Worm (Caenorhabditis elegans): ENCODE data around the gene gop-2.

gop-2 gene

ce11 chrIII:5274715-5275355 is 16.0 kb downstream of the gop-2 start, which contains the start of the genes daf-41 and toc-1:
TSS of gene daf-41 (minus strand) at chrIII:5274765.
TSS of gene toc-1 (plus strand) at chrIII:5275251.
- TF ChIP-seq nhr-21 (tag; optimal IDR thresholded peaks at IDR 0.05): no peak
- no peak for TF ChIP-seq skn-1 (tag; optimal IDR thresholded peaks at IDR 0.05)
- no peak for TF ChIP-seq zag-1 (tag; optimal IDR thresholded peaks at IDR 0.05)
- no peak for TF ChIP-seq ceh-82 (tag; optimal IDR thresholded peaks at IDR 0.05)
- TF ChIP-seq nhr-25 (tag; optimal IDR thresholded peaks at IDR 0.05): peak; percentile 3
- TF ChIP-seq F13H6.1 (tag; optimal IDR thresholded peaks at IDR 0.05): peak; percentile 4
- no peak for TF ChIP-seq ama-1 (optimal IDR thresholded peaks at IDR 0.05)
- peak; percentile 11 for TF ChIP-seq gmeb-1 (tag; optimal IDR thresholded peaks at IDR 0.05)
- TF ChIP-seq snpc-4 (tag; optimal IDR thresholded peaks at IDR 0.05): no peak
- no peak for TF ChIP-seq unc-62 (GFP tag; optimal IDR thresholded peaks at IDR 0.05)
- TF ChIP-seq sem-4 (tag; optimal IDR thresholded peaks at IDR 0.05): no peak
- no peak for TF ChIP-seq alr-1 (tag; optimal IDR thresholded peaks at IDR 0.05)
- TF ChIP-seq elt-1 (tag; optimal IDR thresholded peaks at IDR 0.05): no peak
- TF ChIP-seq nhr-23 (tag; optimal IDR thresholded peaks at IDR 0.05): no peak
- TF ChIP-seq crh-2 (tag; optimal IDR thresholded peaks at IDR 0.05): peak; percentile 55
- TF ChIP-seq blmp-1 (tag; optimal IDR thresholded peaks at IDR 0.05; ENCODE audit: insufficient read depth): no peak
- peak; percentile 30 for TF ChIP-seq ztf-4 (tag; optimal IDR thresholded peaks at IDR 0.05)
- TF ChIP-seq ztf-1 (GFP tag; conservative IDR thresholded peaks at IDR 0.05): no peak
- no peak for TF ChIP-seq nhr-12 (tag; optimal IDR thresholded peaks at IDR 0.05)
- TF ChIP-seq fos-1 (tag; optimal IDR thresholded peaks at IDR 0.05): peak; percentile 23
- TF ChIP-seq peb-1 (tag; optimal IDR thresholded peaks at IDR 0.05): no peak
- TF ChIP-seq nhr-129 (tag; optimal IDR thresholded peaks at IDR 0.05): peak; percentile 31
- TF ChIP-seq mdl-1 (tag; optimal IDR thresholded peaks at IDR 0.05): no peak
- no peak for TF ChIP-seq sma-9 (GFP tag; optimal IDR thresholded peaks at IDR 0.05)
- TF ChIP-seq sma-9 (tag; optimal IDR thresholded peaks at IDR 0.05): no peak
- TF ChIP-seq lin-13 (GFP tag; optimal IDR thresholded peaks at IDR 0.05): peak; percentile 62
- TF ChIP-seq sma-3 (GFP tag; optimal IDR thresholded peaks at IDR 0.05): no peak
- no peak for TF ChIP-seq nhr-10 (tag; optimal IDR thresholded peaks at IDR 0.05)
- no peak for TF ChIP-seq nhr-6 (tag; optimal IDR thresholded peaks at IDR 0.05)
- no peak for TF ChIP-seq ZK546.5 (tag; optimal IDR thresholded peaks at IDR 0.05)
- TF ChIP-seq lin-39 (tag; optimal IDR thresholded peaks at IDR 0.05): no peak
- no peak for TF ChIP-seq R02D3.7 (tag; optimal IDR thresholded peaks at IDR 0.05)
- no peak for TF ChIP-seq dmd-4 (tag; optimal IDR thresholded peaks at IDR 0.05)
- TF ChIP-seq lsy-2 (tag; optimal IDR thresholded peaks at IDR 0.05): peak in 1 of 2 experiments; percentile 73
- peak; percentile 66 for TF ChIP-seq unc-55 (GFP tag; optimal IDR thresholded peaks at IDR 0.05)
- no peak for TF ChIP-seq nhr-11 (tag; optimal IDR thresholded peaks at IDR 0.05)
- peak; percentile 68 for TF ChIP-seq lin-11 (tag; optimal IDR thresholded peaks at IDR 0.05)
- peak; percentile 82 for TF ChIP-seq C34F6.9 (tag; optimal IDR thresholded peaks at IDR 0.05)
- TF ChIP-seq aly-2 (tag; optimal IDR thresholded peaks at IDR 0.05): no peak

ce11 chrIII:5277740-5278139 is 18.9 kb downstream of the gop-2 start, which contains the start of gene clk-1:
TSS of gene clk-1 (plus strand) at chrIII:5277894.
- TF ChIP-seq peb-1 (tag; optimal IDR thresholded peaks at IDR 0.05) (no peak), lsy-2 (tag; optimal IDR thresholded peaks at IDR 0.05) (no peak), snpc-4 (tag; optimal IDR thresholded peaks at IDR 0.05) (no peak), ama-1 (optimal IDR thresholded peaks at IDR 0.05) (no peak), aly-2 (tag; optimal IDR thresholded peaks at IDR 0.05) (no peak), nhr-11 (tag; optimal IDR thresholded peaks at IDR 0.05) (no peak), nhr-10 (tag; optimal IDR thresholded peaks at IDR 0.05) (no peak), Y55F3AM.14 (GFP tag; optimal IDR thresholded peaks at IDR 0.05) (no peak), blmp-1 (tag; optimal IDR thresholded peaks at IDR 0.05; ENCODE audit: insufficient read depth) (no peak), sma-3 (GFP tag; optimal IDR thresholded peaks at IDR 0.05) (no peak), dmd-4 (tag; optimal IDR thresholded peaks at IDR 0.05) (no peak), sma-9 (GFP tag; optimal IDR thresholded peaks at IDR 0.05) (no peak), sma-9 (tag; optimal IDR thresholded peaks at IDR 0.05) (no peak), unc-62 (GFP tag; optimal IDR thresholded peaks at IDR 0.05) (no peak), mab-5 (tag; optimal IDR thresholded peaks at IDR 0.05) (no peak), sem-4 (tag; optimal IDR thresholded peaks at IDR 0.05) (no peak), alr-1 (tag; optimal IDR thresholded peaks at IDR 0.05) (no peak), nhr-77 (tag; optimal IDR thresholded peaks at IDR 0.05) (no peak), nhr-129 (tag; optimal IDR thresholded peaks at IDR 0.05) (no peak), nhr-6 (tag; optimal IDR thresholded peaks at IDR 0.05) (no peak)

Measured in whole organism, L2 larva.